Worm (Caenorhabditis elegans) whole organism, L3 larva: ENCODE measurements around the gene fbxl-4.

ENCODE experiments used
- R02D3.7 ChIP-seq: fragments of 150-350 bp; optimal IDR thresholded peaks from 2 replicates; lab custom pipeline; 2014; ENCODE audit warnings: missing biosample characterization, missing genetic modification characterization
- aly-2 ChIP-seq: fragments of 150-350 bp; optimal IDR thresholded peaks from 2 replicates; lab custom pipeline; 2014; ENCODE audit warnings: missing biosample characterization, missing genetic modification characterization
- ama-1 ChIP-seq: fragments of 150-350 bp; optimal IDR thresholded peaks from 2 replicates; lab custom pipeline; 2018
- ceh-16 ChIP-seq: sonication (generic microtip); optimal IDR thresholded peaks from 2 replicates; lab custom pipeline; 2017; ENCODE audit warnings: missing biosample characterization, missing genetic modification characterization
- ceh-28 ChIP-seq: fragments of 150-350 bp; optimal IDR thresholded peaks from 2 replicates; lab custom pipeline; 2014; ENCODE audit warnings: missing biosample characterization, missing genetic modification reagents, missing genetic modification characterization
- ceh-82 ChIP-seq: fragments of 150-350 bp; optimal IDR thresholded peaks from 2 replicates; lab custom pipeline; 2014; ENCODE audit warnings: missing biosample characterization, missing genetic modification characterization
- ceh-9 ChIP-seq: sonication (generic microtip); optimal IDR thresholded peaks from 2 replicates; lab custom pipeline; 2018; ENCODE audit warnings: missing biosample characterization, missing genetic modification characterization
- daf-12 ChIP-seq: fragments of 150-350 bp; optimal IDR thresholded peaks from 2 replicates; lab custom pipeline; 2014; ENCODE audit warnings: missing biosample characterization, missing genetic modification reagents, missing genetic modification characterization
- egl-27 ChIP-seq: sonication (generic microtip); optimal IDR thresholded peaks from 4 replicates; lab custom pipeline; 2017; ENCODE audit warnings: missing biosample characterization, missing genetic modification reagents, missing genetic modification characterization
- egl-5 ChIP-seq: fragments of 150-350 bp; optimal IDR thresholded peaks from 2 replicates; lab custom pipeline; 2017; ENCODE audit warnings: missing biosample characterization, missing genetic modification reagents, missing genetic modification characterization, inconsistent platforms
- elt-1 ChIP-seq: fragments of 150-350 bp; optimal IDR thresholded peaks from 2 replicates; lab custom pipeline; 2014; ENCODE audit warnings: missing biosample characterization, missing genetic modification characterization
- elt-2 ChIP-seq: sonication (generic microtip); optimal IDR thresholded peaks from 2 replicates; lab custom pipeline; 2016; ENCODE audit warnings: missing genetic modification reagents, mild to moderate bottlenecking, missing genetic modification characterization, missing compliant biosample characterization
- eor-1 ChIP-seq, 2 experiments: fragments of 150-350 bp; optimal IDR thresholded peaks; 2 replicates each; lab custom pipeline; 2014 to 2018; ENCODE audit warnings: missing biosample characterization in 2 of 2, missing genetic modification characterization in 2 of 2
- fkh-10 ChIP-seq: sonication (generic microtip); optimal IDR thresholded peaks from 2 replicates; lab custom pipeline; 2017; ENCODE audit warnings: missing biosample characterization, missing genetic modification reagents, missing genetic modification characterization
- fkh-2 ChIP-seq: fragments of 150-350 bp; optimal IDR thresholded peaks from 2 replicates; lab custom pipeline; 2014; ENCODE audit warnings: missing biosample characterization, missing genetic modification reagents, missing genetic modification characterization
- fos-1 ChIP-seq: fragments of 150-350 bp; optimal IDR thresholded peaks from 2 replicates; lab custom pipeline; 2014; ENCODE audit warnings: missing biosample characterization, missing genetic modification characterization
- hmg-11 ChIP-seq: sonication (generic microtip); optimal IDR thresholded peaks from 2 replicates; lab custom pipeline; 2016; ENCODE audit warnings: missing genetic modification characterization, missing compliant biosample characterization
- jun-1 ChIP-seq: fragments of 150-350 bp; optimal IDR thresholded peaks from 2 replicates; lab custom pipeline; 2014; ENCODE audit warnings: missing biosample characterization, missing genetic modification reagents, missing genetic modification characterization
- lin-39 ChIP-seq: fragments of 150-350 bp; optimal IDR thresholded peaks from 2 replicates; lab custom pipeline; 2018; ENCODE audit warnings: missing biosample characterization, missing genetic modification reagents, missing genetic modification characterization
- mdl-1 ChIP-seq: fragments of 150-350 bp; optimal IDR thresholded peaks from 2 replicates; lab custom pipeline; 2014; ENCODE audit warnings: missing biosample characterization, missing genetic modification characterization
- mml-1 ChIP-seq: fragments of 150-350 bp; sonication (generic microtip); optimal IDR thresholded peaks from 3 replicates; lab custom pipeline; 2014; ENCODE audit warnings: missing biosample characterization, missing genetic modification characterization
- nfya-1 ChIP-seq: sonication (generic microtip); optimal IDR thresholded peaks from 2 replicates; lab custom pipeline; 2017; ENCODE audit warnings: missing genetic modification characterization, mild to moderate bottlenecking, missing compliant biosample characterization, antibody characterized with exemption, moderate library complexity; ENCODE audit not compliant: insufficient read depth
- nhr-12 ChIP-seq: fragments of 150-350 bp; optimal IDR thresholded peaks from 2 replicates; lab custom pipeline; 2014; ENCODE audit warnings: missing biosample characterization, missing genetic modification characterization
- nhr-23 ChIP-seq: fragments of 150-350 bp; optimal IDR thresholded peaks from 2 replicates; lab custom pipeline; 2014; ENCODE audit warnings: missing biosample characterization, missing genetic modification reagents, missing genetic modification characterization
- nhr-237 ChIP-seq: fragments of 150-350 bp; optimal IDR thresholded peaks from 2 replicates; lab custom pipeline; 2014; ENCODE audit warnings: missing biosample characterization, missing genetic modification characterization
- nhr-28 ChIP-seq: fragments of 150-350 bp; optimal IDR thresholded peaks from 2 replicates; lab custom pipeline; 2014; ENCODE audit warnings: missing biosample characterization, missing genetic modification characterization
- nhr-43 ChIP-seq: sonication (generic microtip); optimal IDR thresholded peaks from 2 replicates; lab custom pipeline; 2016; ENCODE audit warnings: mild to moderate bottlenecking, missing genetic modification characterization, missing compliant biosample characterization; ENCODE audit not compliant: poor library complexity, severe bottlenecking
- nhr-76 ChIP-seq: fragments of 150-350 bp; sonication (generic microtip); optimal IDR thresholded peaks from 5 replicates; lab custom pipeline; 2014; ENCODE audit warnings: missing biosample characterization, missing genetic modification characterization
- pha-4 ChIP-seq: fragments of 150-350 bp; optimal IDR thresholded peaks from 2 replicates; lab custom pipeline; 2014; ENCODE audit warnings: missing biosample characterization, missing genetic modification reagents, missing genetic modification characterization
- pqm-1 ChIP-seq: fragments of 150-350 bp; optimal IDR thresholded peaks from 2 replicates; lab custom pipeline; 2017; ENCODE audit warnings: missing biosample characterization, missing genetic modification characterization, inconsistent platforms
- sea-2 ChIP-seq: fragments of 150-350 bp; sonication (generic microtip); optimal IDR thresholded peaks from 4 replicates; lab custom pipeline; 2014; ENCODE audit warnings: missing biosample characterization, missing genetic modification reagents, missing genetic modification characterization
- skn-1 ChIP-seq: fragments of 150-350 bp; optimal IDR thresholded peaks from 2 replicates; lab custom pipeline; 2014; ENCODE audit warnings: missing biosample characterization, missing genetic modification characterization
- snpc-4 ChIP-seq: fragments of 150-350 bp; optimal IDR thresholded peaks from 2 replicates; lab custom pipeline; 2014; ENCODE audit warnings: missing biosample characterization, missing genetic modification characterization
- ztf-11 ChIP-seq: fragments of 150-350 bp; optimal IDR thresholded peaks from 2 replicates; lab custom pipeline; 2014; ENCODE audit warnings: missing biosample characterization, missing genetic modification characterization
- ztf-4 ChIP-seq: fragments of 150-350 bp; optimal IDR thresholded peaks from 2 replicates; lab custom pipeline; 2014; ENCODE audit warnings: missing biosample characterization, missing genetic modification characterization

fbxl-4 gene

DNA sequence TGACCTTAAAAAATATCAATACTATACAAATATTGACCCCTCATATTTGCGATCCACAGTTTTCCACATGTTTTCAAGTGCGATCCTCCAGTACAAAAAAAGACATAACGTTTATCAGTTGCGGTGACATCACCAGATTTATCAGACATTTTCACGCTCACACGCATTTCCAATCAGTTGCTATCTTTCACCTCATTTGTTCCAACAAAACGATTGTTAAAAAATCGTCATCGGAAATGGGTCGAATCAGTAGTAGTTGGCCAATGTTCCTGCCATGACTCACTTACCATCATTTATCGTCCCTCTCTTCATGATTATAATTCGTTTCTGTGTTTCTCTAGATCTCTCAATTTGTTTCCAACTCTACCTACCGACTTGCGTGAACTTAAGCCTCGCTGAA is 36.9 kb upstream of the fbxl-4 start:
- TF ChIP-seq elt-2 (peak; percentile 90), egl-27 (tag; lab: Kevin White, UChicago) (no peak), aly-2 (tag; lab: Kevin White, UChicago) (no peak), nhr-12 (no peak), pqm-1 (tag; lab: Kevin White, UChicago) (peak; percentile 71), jun-1 (peak; percentile 52), hmg-11 (no peak), ceh-16 (tag; lab: Kevin White, UChicago) (no peak), fos-1 (tag; lab: Kevin White, UChicago) (no peak)

- no peak for TF ChIP-seq ceh-16 (tag; lab: Kevin White, UChicago)
- peak; percentile 31 for TF ChIP-seq nfya-1 (tag; lab: Kevin White, UChicago)
- TF ChIP-seq hmg-11: peak; percentile 13
- peak; percentile 32 for TF ChIP-seq lin-39 (tag; lab: Kevin White, UChicago)
Measured at ce11 chrX:6552806-6553337, 35.7 kb upstream of the fbxl-4 start, which contains the start of gene svh-2. Gene svh-2 (plus strand): TSS chrX:6553287.

DNA sequence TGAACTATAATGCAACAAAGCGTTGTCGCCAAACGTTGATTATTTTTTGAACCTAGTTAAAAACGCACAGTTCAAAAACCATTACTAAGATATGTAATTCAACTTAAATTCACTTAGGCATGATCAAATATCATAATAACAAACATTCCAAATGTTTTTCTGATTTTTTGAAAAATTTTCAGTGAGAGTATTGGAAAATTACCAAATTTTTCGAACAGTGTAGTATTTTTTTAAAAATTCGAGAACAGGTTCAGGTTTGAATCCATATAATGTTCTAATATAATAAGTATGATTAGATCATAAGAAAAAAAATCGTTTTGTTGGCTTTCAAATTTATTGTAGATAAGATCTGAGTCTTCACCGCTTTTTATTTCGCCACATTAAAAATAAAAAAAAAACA is 35.0 kb upstream of the fbxl-4 start:
- TF ChIP-seq pha-4 (tag; lab: Kevin White, UChicago): no peak
- no peak for TF ChIP-seq ceh-82 (tag; lab: Kevin White, UChicago)
- TF ChIP-seq hmg-11: no peak

ce11 chrX:6560495-6560894 is 28.1 kb upstream of the fbxl-4 start:
- no peak for TF ChIP-seq mdl-1 (tag; lab: Kevin White, UChicago)
- TF ChIP-seq pqm-1 (tag; lab: Kevin White, UChicago): no peak
- no peak for TF ChIP-seq elt-1 (tag; lab: Kevin White, UChicago)
- no peak for TF ChIP-seq R02D3.7 (tag; lab: Kevin White, UChicago)
- no peak for TF ChIP-seq ceh-9 (tag; lab: Kevin White, UChicago)
- no peak for TF ChIP-seq fos-1 (tag; lab: Kevin White, UChicago)
- TF ChIP-seq mml-1 (tag; lab: Kevin White, UChicago): no peak
- no peak for TF ChIP-seq snpc-4 (tag; lab: Kevin White, UChicago)
- TF ChIP-seq aly-2 (tag; lab: Kevin White, UChicago): no peak
- TF ChIP-seq nhr-76 (tag; lab: Kevin White, UChicago): no peak

DNA sequence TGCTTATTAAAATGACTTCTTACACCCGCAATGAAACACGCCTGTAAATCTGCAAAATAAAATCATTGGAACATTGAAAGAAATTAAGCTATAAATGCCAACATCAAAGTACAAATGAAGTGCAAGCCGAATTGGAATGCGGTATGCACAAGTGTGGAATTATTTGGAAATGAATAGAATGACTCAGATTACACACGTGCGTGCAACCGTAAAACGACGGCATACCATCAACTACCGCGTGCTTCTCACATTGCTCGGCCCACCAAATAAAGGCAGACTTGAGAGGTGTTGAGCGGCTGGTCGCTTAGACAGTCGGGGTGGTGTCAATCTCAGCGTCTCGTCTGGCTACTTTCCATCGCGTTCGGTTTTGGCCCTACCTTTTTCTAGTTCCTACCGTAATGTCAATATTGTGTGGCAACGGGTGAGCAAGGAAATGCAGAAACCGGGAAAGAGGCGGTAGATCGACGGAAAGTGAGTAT is 26.2 kb upstream of the fbxl-4 start, which contains the start of gene aaim-1:
Gene aaim-1 (minus strand): TSS at position 51 of the 479 bp plus-strand sequence.
- no peak for TF ChIP-seq nhr-23 (tag; lab: Kevin White, UChicago)
- TF ChIP-seq egl-27 (tag; lab: Kevin White, UChicago): no peak
- no peak for TF ChIP-seq nhr-237 (tag; lab: Kevin White, UChicago)
- no peak for TF ChIP-seq mml-1 (tag; lab: Kevin White, UChicago)
- no peak for TF ChIP-seq skn-1 (tag; lab: Kevin White, UChicago)
- no peak for TF ChIP-seq pha-4 (tag; lab: Kevin White, UChicago)
- TF ChIP-seq nhr-43 (tag; lab: Kevin White, UChicago): no peak
- no peak for TF ChIP-seq pqm-1 (tag; lab: Kevin White, UChicago)
- no peak for TF ChIP-seq ceh-28 (tag; lab: Kevin White, UChicago)
- no peak for TF ChIP-seq snpc-4 (tag; lab: Kevin White, UChicago)

ce11 chrX:6569624-6570023 is 19.0 kb upstream of the fbxl-4 start, which contains the start of gene dop-3:
Gene dop-3 (minus strand): TSS chrX:6569724.
- TF ChIP-seq fkh-2 (tag; lab: Kevin White, UChicago): no peak
- TF ChIP-seq eor-1 (tag; optimal IDR thresholded peaks at IDR 0.05; lab: Kevin White, UChicago): no peak
- TF ChIP-seq nhr-28 (tag; lab: Kevin White, UChicago): no peak
- TF ChIP-seq ama-1 (lab: Kevin White, UChicago): no peak
- TF ChIP-seq ztf-11 (tag; lab: Kevin White, UChicago): no peak
- no peak for TF ChIP-seq egl-27 (tag; lab: Kevin White, UChicago)
- no peak for TF ChIP-seq ceh-82 (tag; lab: Kevin White, UChicago)
- no peak for TF ChIP-seq aly-2 (tag; lab: Kevin White, UChicago)
- no peak for TF ChIP-seq nhr-12
- TF ChIP-seq daf-12 (tag; lab: Kevin White, UChicago): no peak
- no peak for TF ChIP-seq nhr-237 (tag; lab: Kevin White, UChicago)
- no peak for TF ChIP-seq sea-2 (GFP tag; lab: Kevin White, UChicago)
- TF ChIP-seq ceh-9 (tag; lab: Kevin White, UChicago): no peak
- TF ChIP-seq hmg-11: no peak
- TF ChIP-seq skn-1 (tag; lab: Kevin White, UChicago): no peak
- TF ChIP-seq fkh-10 (GFP tag; lab: Kevin White, UChicago): no peak
- no peak for TF ChIP-seq egl-5
- no peak for TF ChIP-seq ztf-4
- TF ChIP-seq nhr-43 (tag; lab: Kevin White, UChicago): no peak
- no peak for TF ChIP-seq pqm-1 (tag; lab: Kevin White, UChicago)
